Worm (Caenorhabditis elegans) whole organism, dauer: Measurements from ENCODE around the gene asp-16.
"Not testable (repeated sequence)": the region's sequence is repeated elsewhere in the genome, so short reads cannot be mapped to it uniquely, and the experiment has no call there.

Experiments used
- unc-62 ChIP-seq: sonication (generic microtip); optimal IDR thresholded peaks from 2 replicates; lab custom pipeline; 2017; ENCODE audit warnings: missing biosample characterization, missing genetic modification reagents, missing genetic modification characterization

The asp-16 gene

ce11 chrV:19044753-19045152 is 2.3 kb upstream of the asp-16 start, which contains the start of gene asp-15:
Gene asp-15, minus strand, starts transcription at chrV:19044853.
- TF ChIP-seq unc-62 (GFP tag; lab: Kevin White, UChicago) = no peak

- TF ChIP-seq unc-62 (GFP tag; lab: Kevin White, UChicago) = no peak
These were observed 5.2 kb downstream of the asp-16 start, which contains the start of gene asp-17 for ce11 chrV:19037222-19037621. Gene asp-17, minus strand, starts transcription at chrV:19037322.

ce11 chrV:19036061-19036460 is 6.3 kb downstream of the asp-16 start:
- no peak for TF ChIP-seq unc-62 (GFP tag; lab: Kevin White, UChicago)

- TF ChIP-seq unc-62 (GFP tag; lab: Kevin White, UChicago) = no peak
These were observed 10.9 kb downstream of the asp-16 start, which contains the start of gene Y39B6A.27 for ce11 chrV:19031456-19031855. Gene Y39B6A.27, plus strand, starts transcription at chrV:19031756.

ce11 chrV:19027338-19027737 is 15.1 kb downstream of the asp-16 start:
- no peak for TF ChIP-seq unc-62 (GFP tag; lab: Kevin White, UChicago)

ce11 chrV:19026163-19026562 is 16.2 kb downstream of the asp-16 start, which contains the start of gene Y39B6A.25:
Gene Y39B6A.25, plus strand, starts transcription at chrV:19026463.
- no peak for TF ChIP-seq unc-62 (GFP tag; lab: Kevin White, UChicago)

- TF ChIP-seq unc-62 (GFP tag; lab: Kevin White, UChicago) = no peak
These were observed 17.7 kb downstream of the asp-16 start, which contains the start of gene Y39B6A.29 for ce11 chrV:19024683-19025082. Gene Y39B6A.29, minus strand, starts transcription at chrV:19024783.

ce11 chrV:19019239-19019638 is 23.2 kb downstream of the asp-16 start:
- no peak for TF ChIP-seq unc-62 (GFP tag; lab: Kevin White, UChicago)

- not testable (repeated sequence) for TF ChIP-seq unc-62 (GFP tag; lab: Kevin White, UChicago)
These were observed 28.1 kb downstream of the asp-16 start, which contains the start of gene Y39B6A.30 for ce11 chrV:19014273-19014672. Gene Y39B6A.30, plus strand, starts transcription at chrV:19014573.

- TF ChIP-seq unc-62 (GFP tag; lab: Kevin White, UChicago) = no peak
These were observed 29.2 kb downstream of the asp-16 start for ce11 chrV:19013215-19013614.

ce11 chrV:19010405-19010804 is 32.0 kb downstream of the asp-16 start:
- no peak for TF ChIP-seq unc-62 (GFP tag; lab: Kevin White, UChicago)

ce11 chrV:19001656-19002055 is 40.7 kb downstream of the asp-16 start, which contains the start of gene Y39B6A.33:
Gene Y39B6A.33, plus strand, starts transcription at chrV:19001956.
- no peak for TF ChIP-seq unc-62 (GFP tag; lab: Kevin White, UChicago)

- TF ChIP-seq unc-62 (GFP tag; lab: Kevin White, UChicago) = no peak
These were observed 41.4 kb downstream of the asp-16 start, which contains the start of gene Y39B6A.34 for ce11 chrV:19001016-19001415. Gene Y39B6A.34, plus strand, starts transcription at chrV:19001018.

ce11 chrV:19000542-19000941 is 41.9 kb downstream of the asp-16 start:
- no peak for TF ChIP-seq unc-62 (GFP tag; lab: Kevin White, UChicago)

ce11 chrV:18998045-18998444 is 44.4 kb downstream of the asp-16 start, which contains the start of gene tgt-2:
Gene tgt-2, plus strand, starts transcription at chrV:18998345.
- TF ChIP-seq unc-62 (GFP tag; lab: Kevin White, UChicago) = no peak

- no peak for TF ChIP-seq unc-62 (GFP tag; lab: Kevin White, UChicago)
These were observed 48.8 kb downstream of the asp-16 start, which contains the start of gene gtf-2F2 for ce11 chrV:18993535-18993990. Gene gtf-2F2, plus strand, starts transcription at chrV:18993940.

ce11 chrV:18993017-18993416 is 49.4 kb downstream of the asp-16 start:
- no peak for TF ChIP-seq unc-62 (GFP tag; lab: Kevin White, UChicago)
